Fruit fly (Drosophila melanogaster) whole organism, embryonic: ENCODE data around the gene CG7080.

Source experiments
- Adf1 ChIP-seq: fragments of 200-800 bp; sonication (Bioruptor generic); IDR thresholded peaks from 2 replicates; pipeline ENCODE4 v1.3.6; 2022; ENCODE audit warnings: missing biosample characterization, missing genetic modification characterization
- Antp ChIP-seq: fragments of 200-800 bp; sonication (Bioruptor generic); optimal IDR thresholded peaks from 3 replicates; lab custom pipeline; 2016; ENCODE audit warnings: missing biosample characterization, missing genetic modification characterization
- B-H1 ChIP-seq: fragments of 200-800 bp; sonication (Bioruptor generic); IDR thresholded peaks from 3 replicates; pipeline ENCODE4 v1.3.6; 2022; ENCODE audit warnings: missing biosample characterization, missing genetic modification characterization
- CG10147 ChIP-seq: fragments of 200-800 bp; sonication (Bioruptor generic); optimal IDR thresholded peaks from 2 replicates; lab custom pipeline; 2019; ENCODE audit warnings: missing biosample characterization, mild to moderate bottlenecking, missing genetic modification characterization, moderate library complexity
- CG10321 ChIP-seq: fragments of 200-800 bp; sonication (Bioruptor generic); IDR thresholded peaks from 2 replicates; pipeline ENCODE4 v1.3.6; 2022; ENCODE audit warnings: missing biosample characterization, missing genetic modification characterization
- CG11456 ChIP-seq: fragments of 200-800 bp; sonication (Bioruptor generic); IDR thresholded peaks from 3 replicates; pipeline ENCODE4 v1.3.6; 2022; ENCODE audit warnings: missing biosample characterization, missing genetic modification characterization
- CG12769 ChIP-seq: fragments of 200-800 bp; sonication (Bioruptor generic); optimal IDR thresholded peaks from 2 replicates; lab custom pipeline; 2019; ENCODE audit warnings: missing biosample characterization, mild to moderate bottlenecking, missing genetic modification characterization, moderate library complexity
- CG13424 ChIP-seq: fragments of 200-800 bp; sonication (Bioruptor generic); optimal IDR thresholded peaks from 2 replicates; lab custom pipeline; 2019; ENCODE audit warnings: missing biosample characterization, mild to moderate bottlenecking, missing genetic modification characterization, moderate library complexity
- CG15479 ChIP-seq: fragments of 200-800 bp; sonication (Bioruptor generic); optimal IDR thresholded peaks from 3 replicates; lab custom pipeline; 2019; ENCODE audit warnings: missing biosample characterization, mild to moderate bottlenecking, missing genetic modification characterization, moderate library complexity
- CG17328 ChIP-seq: fragments of 200-800 bp; sonication (Bioruptor generic); IDR thresholded peaks from 2 replicates; pipeline ENCODE4 v1.3.6; 2022; ENCODE audit warnings: missing biosample characterization, missing genetic modification characterization
- CG17359 ChIP-seq: fragments of 200-800 bp; sonication (Bioruptor generic); optimal IDR thresholded peaks from 3 replicates; lab custom pipeline; 2018; ENCODE audit warnings: missing biosample characterization, mild to moderate bottlenecking, missing genetic modification characterization, moderate library complexity
- CG17385 ChIP-seq: fragments of 200-800 bp; sonication (Bioruptor generic); optimal IDR thresholded peaks from 3 replicates; lab custom pipeline; 2018; ENCODE audit warnings: missing biosample characterization, mild to moderate bottlenecking, missing genetic modification characterization
- CG18476 ChIP-seq: fragments of 200-800 bp; sonication (Bioruptor generic); optimal IDR thresholded peaks from 2 replicates; lab custom pipeline; 2016; ENCODE audit warnings: missing biosample characterization, mild to moderate bottlenecking, missing genetic modification characterization
- CG18599 ChIP-seq: fragments of 200-800 bp; sonication (Bioruptor generic); optimal IDR thresholded peaks from 3 replicates; lab custom pipeline; 2017; ENCODE audit warnings: missing biosample characterization, missing genetic modification characterization, mild to moderate bottlenecking, moderate library complexity, missing genetic modification reagents
- CG2120 ChIP-seq: fragments of 200-800 bp; sonication (Bioruptor generic); optimal IDR thresholded peaks from 3 replicates; lab custom pipeline; 2016; ENCODE audit warnings: missing biosample characterization, missing genetic modification characterization
- CG34224 ChIP-seq: fragments of 200-800 bp; sonication (Bioruptor generic); IDR thresholded peaks from 3 replicates; pipeline ENCODE4 v1.3.6; 2022; ENCODE audit warnings: missing biosample characterization, missing genetic modification characterization; ENCODE audit not compliant: partially characterized antibody
- CG34422 ChIP-seq: fragments of 200-800 bp; sonication (Bioruptor generic); IDR thresholded peaks from 3 replicates; pipeline ENCODE4 v1.3.6; 2022; ENCODE audit warnings: missing biosample characterization, missing genetic modification characterization
- CG4424 ChIP-seq: fragments of 200-800 bp; sonication (Bioruptor generic); optimal IDR thresholded peaks from 3 replicates; lab custom pipeline; 2016; ENCODE audit warnings: missing biosample characterization, missing genetic modification characterization
- CG5953 ChIP-seq: fragments of 200-800 bp; sonication (Bioruptor generic); IDR thresholded peaks from 2 replicates; pipeline ENCODE4 v1.3.6; 2022; ENCODE audit warnings: missing biosample characterization, missing genetic modification characterization
- CG8924 ChIP-seq: fragments of 200-800 bp; optimal IDR thresholded peaks from 3 replicates; lab custom pipeline; 2019; ENCODE audit warnings: missing biosample characterization, mild to moderate bottlenecking, missing genetic modification characterization, moderate library complexity
- CG9437 ChIP-seq: fragments of 200-800 bp; sonication (Bioruptor generic); optimal IDR thresholded peaks from 2 replicates; lab custom pipeline; 2018; ENCODE audit warnings: missing biosample characterization, mild to moderate bottlenecking, missing genetic modification characterization
- CG9609 ChIP-seq: fragments of 200-800 bp; sonication (Bioruptor generic); optimal IDR thresholded peaks from 3 replicates; lab custom pipeline; 2016; ENCODE audit warnings: missing biosample characterization, missing genetic modification characterization
- CG9727 ChIP-seq: fragments of 200-800 bp; sonication (Bioruptor generic); optimal IDR thresholded peaks from 3 replicates; lab custom pipeline; 2017; ENCODE audit warnings: missing biosample characterization, mild to moderate bottlenecking, missing genetic modification characterization
- D19B ChIP-seq: fragments of 200-800 bp; sonication (Bioruptor generic); optimal IDR thresholded peaks from 2 replicates; lab custom pipeline; 2017; ENCODE audit warnings: missing biosample characterization, mild to moderate bottlenecking, missing genetic modification characterization
- Deaf1 ChIP-seq: fragments of 200-800 bp; optimal IDR thresholded peaks from 3 replicates; lab custom pipeline; 2019; ENCODE audit warnings: missing biosample characterization, mild to moderate bottlenecking, missing genetic modification characterization, moderate library complexity
- Eip74EF ChIP-seq, 2 experiments: fragments of 200-800 bp in 1 of 2; fragments of >200 bp in 1 of 2; sonication (Bioruptor generic) in 1 of 2; optimal IDR thresholded peaks; 2 replicates each; lab custom pipeline; 2017 to 2019; ENCODE audit warnings: missing biosample characterization in 2 of 2, missing genetic modification characterization in 2 of 2, mild to moderate bottlenecking in 1 of 2, moderate library complexity in 1 of 2
- H15 ChIP-seq: fragments of 200-800 bp; sonication (Bioruptor generic); IDR thresholded peaks from 3 replicates; pipeline ENCODE4 v1.3.6; 2022; ENCODE audit warnings: missing biosample characterization, missing genetic modification characterization
- H2.0 ChIP-seq: fragments of 200-800 bp; sonication (Bioruptor generic); IDR thresholded peaks from 2 replicates; pipeline ENCODE4 v1.3.6; 2022; ENCODE audit warnings: missing biosample characterization, missing genetic modification characterization
- Hmr ChIP-seq: fragments of 200-800 bp; sonication (Bioruptor generic); optimal IDR thresholded peaks from 3 replicates; lab custom pipeline; 2017; ENCODE audit warnings: mild to moderate bottlenecking, missing biosample characterization, missing genetic modification reagents, missing genetic modification characterization
- Jarid2 ChIP-seq: fragments of 200-800 bp; sonication (Bioruptor generic); optimal IDR thresholded peaks from 3 replicates; lab custom pipeline; 2017; ENCODE audit warnings: mild to moderate bottlenecking, missing biosample characterization, missing genetic modification reagents, missing genetic modification characterization
- MBD-R2 ChIP-seq: fragments of 200-800 bp; sonication (Bioruptor generic); IDR thresholded peaks from 2 replicates; pipeline ENCODE4 v1.3.6; 2022; ENCODE audit warnings: missing biosample characterization, missing genetic modification characterization
- Oli ChIP-seq: fragments of 200-800 bp; sonication (Bioruptor generic); optimal IDR thresholded peaks from 2 replicates; lab custom pipeline; 2018; ENCODE audit warnings: missing biosample characterization, mild to moderate bottlenecking, missing genetic modification characterization, moderate library complexity
- Scr ChIP-seq: fragments of 200-800 bp; sonication (Bioruptor generic); IDR thresholded peaks from 2 replicates; pipeline ENCODE4 v1.3.6; 2022; ENCODE audit warnings: missing biosample characterization, missing genetic modification characterization; ENCODE audit not compliant: partially characterized antibody
- Sry-δ ChIP-seq: fragments of 200-800 bp; sonication (Bioruptor generic); optimal IDR thresholded peaks from 2 replicates; lab custom pipeline; 2016; ENCODE audit warnings: missing biosample characterization, missing genetic modification characterization
- Ssrp ChIP-seq: fragments of 200-800 bp; sonication (Bioruptor generic); optimal IDR thresholded peaks from 2 replicates; lab custom pipeline; 2018; ENCODE audit warnings: missing biosample characterization, mild to moderate bottlenecking, missing genetic modification characterization, moderate library complexity
- ato ChIP-seq: fragments of 200-800 bp; sonication (Bioruptor generic); IDR thresholded peaks from 2 replicates; pipeline ENCODE4 v1.3.6; 2022; ENCODE audit warnings: missing biosample characterization, missing genetic modification characterization; ENCODE audit not compliant: partially characterized antibody
- grau ChIP-seq: fragments of 200-800 bp; optimal IDR thresholded peaks from 3 replicates; lab custom pipeline; 2019; ENCODE audit warnings: missing biosample characterization, mild to moderate bottlenecking, missing genetic modification characterization, moderate library complexity
- ham ChIP-seq: fragments of 200-800 bp; sonication (Bioruptor generic); IDR thresholded peaks from 2 replicates; pipeline ENCODE4 v1.3.6; 2022; ENCODE audit warnings: missing biosample characterization, missing genetic modification characterization
- hkb ChIP-seq, 2 experiments: fragments of 200-800 bp in 1 of 2; fragments of >200 bp in 1 of 2; sonication (Bioruptor generic) in 1 of 2; IDR thresholded peaks in 1 of 2; optimal IDR thresholded peaks in 1 of 2; 2 replicates each; pipeline versions ENCODE4 v1.3.6 to Lab custom; 2017 to 2022; ENCODE audit warnings: missing biosample characterization in 1 of 2, missing genetic modification characterization in 1 of 2
- ind ChIP-seq: fragments of 200-800 bp; sonication (Bioruptor generic); optimal IDR thresholded peaks from 3 replicates; lab custom pipeline; 2016; ENCODE audit warnings: missing biosample characterization, missing genetic modification characterization
- jigr1 ChIP-seq: fragments of 200-800 bp; sonication (Bioruptor generic); IDR thresholded peaks from 3 replicates; pipeline ENCODE4 v1.3.6; 2022; ENCODE audit warnings: missing biosample characterization, missing genetic modification characterization
- luna ChIP-seq: fragments of 200-800 bp; sonication (Bioruptor generic); optimal IDR thresholded peaks from 2 replicates; lab custom pipeline; 2016; ENCODE audit warnings: missing biosample characterization, missing genetic modification characterization
- pan ChIP-seq, 4 experiments: fragments of >200 bp in 3 of 4; fragments of 200-800 bp in 1 of 4; sonication (Bioruptor generic) in 1 of 4; optimal IDR thresholded peaks in 3 of 4; IDR thresholded peaks in 1 of 4; 2 replicates each; pipeline versions ENCODE4 v1.3.6 to Lab custom; 2017 to 2022; ENCODE audit warnings: missing biosample characterization in 2 of 4, missing genetic modification characterization in 2 of 4, mixed read lengths in 1 of 4
- ranshi ChIP-seq: fragments of 200-800 bp; sonication (Bioruptor generic); IDR thresholded peaks from 2 replicates; pipeline ENCODE4 v1.3.6; 2022; ENCODE audit warnings: missing biosample characterization, missing genetic modification characterization
- run ChIP-seq: fragments of 200-800 bp; sonication (Bioruptor generic); optimal IDR thresholded peaks from 3 replicates; lab custom pipeline; 2018; ENCODE audit warnings: missing biosample characterization, mild to moderate bottlenecking, missing genetic modification characterization
- sens-2 ChIP-seq: fragments of 200-800 bp; sonication (Bioruptor generic); IDR thresholded peaks from 2 replicates; pipeline ENCODE4 v1.3.6; 2022; ENCODE audit warnings: missing biosample characterization, missing genetic modification characterization
- tio ChIP-seq: fragments of 200-800 bp; sonication (Bioruptor generic); optimal IDR thresholded peaks from 2 replicates; lab custom pipeline; 2017; ENCODE audit warnings: missing biosample characterization, missing genetic modification characterization, inconsistent platforms
- wor ChIP-seq: fragments of 200-800 bp; sonication (Bioruptor generic); IDR thresholded peaks from 2 replicates; pipeline ENCODE4 v1.3.6; 2022; ENCODE audit warnings: missing biosample characterization, missing genetic modification characterization

The CG7080 gene

dm6 chr3R:22368777-22369214 lies 39.7 kb downstream of the CG7080 start (continued):
- TF ChIP-seq D19B (GFP tag; lab: Kevin White, UChicago) (peak; percentile 94), CG11456 (GFP tag; lab: Robert Waterston, UW) (peak; percentile 75; the same call in 2 of the 3 replicates), luna (GFP tag; lab: Kevin White, UChicago) (no peak), CG18599 (GFP tag; lab: Kevin White, UChicago) (peak; percentile 87), Jarid2 (peak; percentile 37), wor (GFP tag; lab: Robert Waterston, UW) (peak; percentile 51), Oli (tag; lab: Kevin White, UChicago) (peak; percentile 61), ind (GFP tag; lab: Kevin White, UChicago) (peak; percentile 63), CG8924 (tag; lab: Kevin White, UChicago) (peak; percentile 67), Scr (GFP tag; lab: Robert Waterston, UW) (no peak), run (tag; lab: Kevin White, UChicago) (peak; percentile 8), ranshi (GFP tag; lab: Robert Waterston, UW) (peak; percentile 81; the same call in 1 of the 2 replicates), CG12769 (tag; lab: Kevin White, UChicago) (no peak), H2.0 (GFP tag; lab: Robert Waterston, UW) (peak; percentile 83), tio (GFP tag; lab: Kevin White, UChicago) (peak; percentile 57), CG13424 (tag; lab: Kevin White, UChicago) (peak; percentile 65), Antp (peak; percentile 12), hkb (optimal IDR thresholded peaks at IDR 0.05; lab: Kevin White, UChicago) (no peak), hkb (GFP tag; IDR thresholded peaks at IDR 0.05; lab: Robert Waterston, UW) (peak; percentile 70), sens-2 (GFP tag; lab: Robert Waterston, UW) (peak; percentile 42; the same call in 1 of the 2 replicates), CG9727 (GFP tag; lab: Kevin White, UChicago) (peak; percentile 74), CG5953 (0 out of 2 replicates have a peak, but pooled peaks have one; percentile 46), Ssrp (tag; lab: Kevin White, UChicago) (peak; percentile 48), CG9609 (GFP tag; lab: Kevin White, UChicago) (no peak), Hmr (GFP tag; lab: Kevin White, UChicago) (peak; percentile 85), CG34422 (GFP tag; lab: Robert Waterston, UW) (peak; percentile 68), B-H1 (GFP tag; lab: Robert Waterston, UW) (peak; percentile 42; the same call in 2 of the 3 replicates), CG18476 (GFP tag; lab: Kevin White, UChicago) (peak; percentile 26), MBD-R2 (GFP tag; lab: Robert Waterston, UW) (peak; percentile 38; the same call in 1 of the 2 replicates), pan (optimal IDR thresholded peaks at IDR 0.05; lab: Kevin White, UChicago) (peak in 1 of 2 experiments; percentile 31), pan (GFP tag; optimal IDR thresholded peaks at IDR 0.05 in 1 of 2, IDR thresholded peaks at IDR 0.05 in 1 of 2) (peak in 1 of 2 experiments; percentile 82), jigr1 (peak; percentile 60; the same call in 1 of the 3 replicates), H15 (GFP tag; lab: Robert Waterston, UW) (peak; percentile 29; the same call in 1 of the 3 replicates), Sry-δ (GFP tag; lab: Kevin White, UChicago) (no peak), CG10147 (GFP tag; lab: Kevin White, UChicago) (no peak), CG10321 (GFP tag; lab: Robert Waterston, UW) (peak; percentile 7; the same call in 1 of the 2 replicates), CG4424 (GFP tag; lab: Kevin White, UChicago) (peak; percentile 59), CG2120 (peak; percentile 79), Eip74EF (GFP tag; optimal IDR thresholded peaks at IDR 0.05; lab: Kevin White, UChicago) (peak in 1 of 2 experiments; percentile 9), CG17385 (peak; percentile 58), CG17328 (GFP tag; lab: Robert Waterston, UW) (peak; percentile 74), grau (tag; lab: Kevin White, UChicago) (peak; percentile 68), Adf1 (GFP tag; lab: Robert Waterston, UW) (peak; percentile 61), CG9437 (GFP tag; lab: Kevin White, UChicago) (peak; percentile 60), ato (GFP tag; lab: Robert Waterston, UW) (no peak), CG34224 (no peak), ham (GFP tag; lab: Robert Waterston, UW) (peak; percentile 37; the same call in 1 of the 2 replicates), CG17359 (tag; lab: Kevin White, UChicago) (peak; percentile 50), CG15479 (no peak), Deaf1 (tag; lab: Kevin White, UChicago) (peak; percentile 54)
